Worm (Caenorhabditis elegans): ENCODE results near the gene EGAP1.1.

DNA sequence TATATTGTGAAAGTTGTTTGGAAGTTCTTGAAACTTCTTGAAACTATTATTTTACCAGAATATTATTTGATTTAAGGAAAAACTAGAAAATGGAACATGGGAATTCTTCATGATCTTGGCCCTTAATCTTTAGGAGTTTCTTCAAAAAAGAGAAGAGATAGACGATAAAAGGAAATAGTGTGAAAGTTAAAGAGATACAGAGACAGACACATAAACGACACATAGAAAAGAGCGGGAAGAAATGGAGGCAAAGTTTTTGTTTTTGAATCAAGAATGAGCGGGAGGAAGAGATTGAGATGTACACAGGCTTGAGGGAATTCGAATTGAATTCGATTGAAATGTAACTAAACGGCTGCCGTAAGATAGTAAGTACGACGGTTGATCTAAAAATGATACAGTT is 39.6 kb downstream of the EGAP1.1 start:
- TF ChIP-seq T22C8.4 (GFP tag; IDR thresholded peaks at IDR 0.05) = no peak
- TF ChIP-seq cog-1 (tag; optimal IDR thresholded peaks at IDR 0.05) = no peak
- no peak for TF ChIP-seq ztf-23 (GFP tag; IDR thresholded peaks at IDR 0.05)
- no peak for TF ChIP-seq med-1 (GFP tag; optimal IDR thresholded peaks at IDR 0.05; ENCODE audit: insufficient read depth)
- TF ChIP-seq ztf-29 (GFP tag; IDR thresholded peaks at IDR 0.05) = no peak
- no peak for TF ChIP-seq tab-1 (GFP tag; IDR thresholded peaks at IDR 0.05)
